Worm (Caenorhabditis elegans) whole organism, mixed stage, embryonic: Measurements from ENCODE around the gene F25B5.3.

Source experiments
- M03D4.4 ChIP-seq: sonication (generic microtip); optimal IDR thresholded peaks from 2 replicates; lab custom pipeline; 2017; ENCODE audit warnings: mild to moderate bottlenecking, missing genetic modification characterization, missing compliant biosample characterization
- bed-3 ChIP-seq: fragments of 200-800 bp; sonication (Bioruptor generic); optimal IDR thresholded peaks from 3 replicates; lab custom pipeline; 2018; ENCODE audit warnings: mild to moderate bottlenecking, missing genetic modification characterization, moderate library complexity, missing compliant biosample characterization
- blmp-1 ChIP-seq: fragments of 150-350 bp; optimal IDR thresholded peaks from 2 replicates; lab custom pipeline; 2014; ENCODE audit warnings: missing biosample characterization, missing genetic modification characterization
- ceh-39 ChIP-seq: fragments of 150-350 bp; optimal IDR thresholded peaks from 2 replicates; lab custom pipeline; 2014; ENCODE audit warnings: missing biosample characterization, missing genetic modification characterization
- ceh-43 ChIP-seq: fragments of 200-800 bp; sonication (Bioruptor generic); optimal IDR thresholded peaks from 2 replicates; lab custom pipeline; 2018; ENCODE audit warnings: mild to moderate bottlenecking, missing genetic modification characterization, moderate library complexity, missing compliant biosample characterization
- ceh-83 ChIP-seq: fragments of 200-800 bp; sonication (Bioruptor generic); optimal IDR thresholded peaks from 2 replicates; lab custom pipeline; 2018; ENCODE audit warnings: mild to moderate bottlenecking, missing genetic modification characterization, missing compliant biosample characterization
- ces-1 ChIP-seq: fragments of 150-350 bp; optimal IDR thresholded peaks from 2 replicates; lab custom pipeline; 2014; ENCODE audit warnings: missing biosample characterization, missing genetic modification reagents, missing genetic modification characterization
- cnd-1 ChIP-seq: fragments of 200-800 bp; sonication (Bioruptor generic); optimal IDR thresholded peaks from 2 replicates; lab custom pipeline; 2018; ENCODE audit warnings: mild to moderate bottlenecking, missing genetic modification characterization, missing compliant biosample characterization
- drap-1 ChIP-seq: fragments of 200-800 bp; sonication (Bioruptor generic); optimal IDR thresholded peaks from 3 replicates; lab custom pipeline; 2018; ENCODE audit warnings: mild to moderate bottlenecking, missing genetic modification characterization, missing compliant biosample characterization
- elt-1 ChIP-seq: sonication (generic microtip); optimal IDR thresholded peaks from 2 replicates; lab custom pipeline; 2017; ENCODE audit warnings: missing genetic modification characterization, mild to moderate bottlenecking, missing compliant biosample characterization, antibody characterized with exemption, moderate library complexity, borderline replicate concordance; ENCODE audit not compliant: insufficient read depth
- elt-3 ChIP-seq: fragments of 150-350 bp; optimal IDR thresholded peaks from 2 replicates; lab custom pipeline; 2014; ENCODE audit warnings: missing biosample characterization, missing genetic modification characterization
- flh-1 ChIP-seq: fragments of 200-800 bp; sonication (Bioruptor generic); optimal IDR thresholded peaks from 2 replicates; lab custom pipeline; 2018; ENCODE audit warnings: mild to moderate bottlenecking, missing genetic modification characterization, moderate library complexity, missing compliant biosample characterization
- ham-2 ChIP-seq: fragments of 200-800 bp; sonication (Bioruptor generic); optimal IDR thresholded peaks from 2 replicates; lab custom pipeline; 2018; ENCODE audit warnings: mild to moderate bottlenecking, missing genetic modification characterization, missing compliant biosample characterization
- hlh-1 ChIP-seq: fragments of 150-350 bp; optimal IDR thresholded peaks from 2 replicates; lab custom pipeline; 2014; ENCODE audit warnings: missing biosample characterization, missing genetic modification reagents, missing genetic modification characterization
- lin-13 ChIP-seq: fragments of 150-350 bp; optimal IDR thresholded peaks from 2 replicates; lab custom pipeline; 2014; ENCODE audit warnings: missing biosample characterization, missing genetic modification characterization
- lin-32 ChIP-seq: fragments of 200-800 bp; sonication (Bioruptor generic); optimal IDR thresholded peaks from 2 replicates; lab custom pipeline; 2018; ENCODE audit warnings: mild to moderate bottlenecking, missing genetic modification characterization, missing compliant biosample characterization
- lsy-2 ChIP-seq: fragments of 150-350 bp; optimal IDR thresholded peaks from 2 replicates; lab custom pipeline; 2014; ENCODE audit warnings: missing biosample characterization, missing genetic modification characterization
- mab-5 ChIP-seq: fragments of 150-350 bp; optimal IDR thresholded peaks from 2 replicates; lab custom pipeline; 2014; ENCODE audit warnings: missing biosample characterization, missing genetic modification characterization
- mep-1 ChIP-seq: fragments of 150-350 bp; optimal IDR thresholded peaks from 2 replicates; lab custom pipeline; 2017; ENCODE audit warnings: missing biosample characterization, missing genetic modification reagents, missing genetic modification characterization, inconsistent platforms
- mls-2 ChIP-seq: sonication (generic microtip); optimal IDR thresholded peaks from 2 replicates; lab custom pipeline; 2016; ENCODE audit warnings: mild to moderate bottlenecking, missing genetic modification characterization, moderate library complexity, missing compliant biosample characterization
- nhr-12 ChIP-seq: fragments of 150-350 bp; optimal IDR thresholded peaks from 2 replicates; lab custom pipeline; 2014; ENCODE audit warnings: missing biosample characterization, missing genetic modification characterization
- nhr-2 ChIP-seq: fragments of 150-350 bp; optimal IDR thresholded peaks from 2 replicates; lab custom pipeline; 2014; ENCODE audit warnings: missing biosample characterization, missing genetic modification characterization
- nhr-237 ChIP-seq: fragments of 150-350 bp; optimal IDR thresholded peaks from 2 replicates; lab custom pipeline; 2014; ENCODE audit warnings: missing biosample characterization, missing genetic modification characterization
- nhr-76 ChIP-seq: sonication (generic microtip); optimal IDR thresholded peaks from 2 replicates; lab custom pipeline; 2017; ENCODE audit warnings: missing biosample characterization, missing genetic modification characterization
- pha-4 ChIP-seq: fragments of 150-350 bp; optimal IDR thresholded peaks from 2 replicates; lab custom pipeline; 2018; ENCODE audit warnings: missing biosample characterization, missing genetic modification reagents, missing genetic modification characterization
- snpc-4 ChIP-seq: fragments of 150-350 bp; optimal IDR thresholded peaks from 2 replicates; lab custom pipeline; 2014; ENCODE audit warnings: missing biosample characterization, missing genetic modification characterization
- sptf-1 ChIP-seq: sonication (generic microtip); optimal IDR thresholded peaks from 2 replicates; lab custom pipeline; 2017; ENCODE audit warnings: mild to moderate bottlenecking, missing genetic modification characterization, moderate library complexity, missing compliant biosample characterization
- tbx-8 ChIP-seq: fragments of 200-800 bp; sonication (Bioruptor generic); optimal IDR thresholded peaks from 2 replicates; lab custom pipeline; 2018; ENCODE audit warnings: mild to moderate bottlenecking, missing genetic modification characterization, moderate library complexity, missing compliant biosample characterization
- unc-120 ChIP-seq: sonication (generic microtip); optimal IDR thresholded peaks from 2 replicates; lab custom pipeline; 2017; ENCODE audit warnings: missing genetic modification characterization, missing compliant biosample characterization; ENCODE audit not compliant: poor library complexity, severe bottlenecking
- unc-39 ChIP-seq: fragments of 150-350 bp; optimal IDR thresholded peaks from 2 replicates; lab custom pipeline; 2014; ENCODE audit warnings: missing biosample characterization, missing genetic modification characterization
- unc-62 ChIP-seq: fragments of 150-350 bp; optimal IDR thresholded peaks from 2 replicates; lab custom pipeline; 2014; ENCODE audit warnings: missing biosample characterization, missing genetic modification reagents, missing genetic modification characterization
- zip-8 ChIP-seq: fragments of 150-350 bp; optimal IDR thresholded peaks from 2 replicates; lab custom pipeline; 2014; ENCODE audit warnings: missing biosample characterization, missing genetic modification characterization
- ztf-11 ChIP-seq: fragments of 150-350 bp; optimal IDR thresholded peaks from 2 replicates; lab custom pipeline; 2014; ENCODE audit warnings: missing biosample characterization, missing genetic modification characterization

The F25B5.3 gene

DNA sequence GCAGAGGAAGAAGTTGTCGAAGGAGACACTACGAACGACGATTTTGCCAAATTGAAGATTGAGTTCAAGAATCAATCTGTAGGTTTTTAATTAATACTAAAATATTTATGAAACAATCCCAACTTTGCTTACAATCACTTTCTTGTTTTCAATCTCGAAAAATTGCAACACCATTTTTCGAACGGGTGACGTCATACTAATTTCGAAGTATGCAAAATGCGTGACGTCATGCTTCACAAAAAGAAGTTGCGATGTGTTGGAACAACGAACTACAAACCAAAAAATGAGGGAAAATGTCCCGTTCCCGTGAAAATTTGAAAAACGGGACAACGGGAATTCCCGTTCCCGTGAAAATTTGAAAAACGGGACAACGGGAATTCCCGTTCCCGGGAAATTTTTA is 19.0 kb downstream of the F25B5.3 start:
- no peak for TF ChIP-seq elt-3 (tag; lab: Kevin White, UChicago)
- peak; percentile 94 for TF ChIP-seq zip-8 (tag; lab: Kevin White, UChicago)

DNA sequence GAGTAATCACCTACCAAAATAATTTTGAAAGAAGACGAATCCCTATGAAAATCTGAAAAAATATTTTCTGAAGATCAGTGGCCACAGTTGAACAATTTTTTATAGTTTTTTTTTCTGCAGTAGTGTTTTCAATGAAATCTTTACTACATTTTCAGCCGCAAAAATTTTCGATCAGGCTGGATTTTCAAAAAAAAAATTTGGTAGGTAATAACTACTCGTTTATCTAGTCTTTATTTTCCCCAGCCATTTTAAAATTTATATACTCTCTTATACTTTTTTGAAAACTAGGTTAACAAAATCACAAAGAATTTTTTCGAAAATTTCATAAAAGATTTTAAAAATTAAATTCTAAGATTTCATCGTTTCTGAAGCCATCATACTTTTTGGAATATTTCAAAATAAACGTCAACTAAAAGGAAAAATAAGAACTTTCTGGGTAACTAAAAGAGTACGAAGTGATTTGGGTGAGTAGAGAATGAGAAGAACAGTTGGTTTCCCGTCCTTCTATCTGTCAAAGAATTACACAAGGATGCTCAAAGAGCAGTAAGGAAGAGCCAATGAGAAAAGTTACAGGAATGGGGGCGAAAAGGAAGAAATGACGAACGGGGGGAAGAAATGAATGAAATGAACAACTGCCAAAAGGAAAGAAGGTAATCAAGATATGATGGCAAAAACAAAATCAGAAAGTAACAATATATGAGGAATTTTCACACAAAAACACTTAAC is 26.5 kb downstream of the F25B5.3 start, which contains the start of gene mlp-1:
Gene mlp-1 (minus strand): TSS at position 51 of the 726 bp plus-strand sequence.
- TF ChIP-seq bed-3 (GFP tag; lab: Kevin White, UChicago) (no peak), flh-1 (GFP tag; lab: Kevin White, UChicago) (no peak), nhr-12 (tag; lab: Kevin White, UChicago) (no peak), ces-1 (no peak), nhr-2 (no peak), unc-39 (tag; lab: Kevin White, UChicago) (no peak), hlh-1 (tag; lab: Kevin White, UChicago) (peak; percentile 86), lsy-2 (no peak), cnd-1 (no peak), unc-120 (tag; lab: Kevin White, UChicago) (peak; percentile 15), ceh-43 (GFP tag; lab: Kevin White, UChicago) (no peak), drap-1 (GFP tag; lab: Kevin White, UChicago) (no peak), elt-1 (tag; lab: Kevin White, UChicago) (no peak), unc-62 (GFP tag; lab: Kevin White, UChicago) (peak; percentile 56), ham-2 (GFP tag; lab: Kevin White, UChicago) (no peak)
- TF ChIP-seq, all 35 proteins: peak for 3

DNA sequence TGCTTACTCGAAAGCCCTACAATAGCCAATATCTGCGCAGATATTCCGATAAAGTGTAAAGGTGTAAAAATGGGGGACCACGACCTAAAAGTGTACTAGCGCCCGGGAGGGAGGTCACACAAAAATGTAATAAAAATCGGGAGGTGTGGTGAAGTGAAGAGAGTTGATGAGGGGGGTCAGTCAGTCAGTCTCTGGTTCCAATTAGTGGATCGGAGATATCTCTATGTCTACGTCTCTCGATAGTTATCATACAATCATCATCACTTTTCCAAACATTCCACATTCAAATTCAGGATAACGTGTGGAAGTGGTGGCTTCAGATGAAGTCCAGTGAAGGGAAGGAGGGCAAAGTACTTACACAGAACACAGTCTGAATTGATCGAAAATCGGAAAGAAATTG is 27.3 kb downstream of the F25B5.3 start:
- TF ChIP-seq elt-3 (tag; lab: Kevin White, UChicago) (no peak), ceh-39 (no peak), mab-5 (no peak), sptf-1 (tag; lab: Kevin White, UChicago) (no peak), bed-3 (GFP tag; lab: Kevin White, UChicago) (no peak), lsy-2 (no peak), nhr-12 (tag; lab: Kevin White, UChicago) (no peak), snpc-4 (tag; lab: Kevin White, UChicago) (no peak), nhr-237 (tag; lab: Kevin White, UChicago) (no peak), ztf-11 (no peak), drap-1 (GFP tag; lab: Kevin White, UChicago) (no peak)

DNA sequence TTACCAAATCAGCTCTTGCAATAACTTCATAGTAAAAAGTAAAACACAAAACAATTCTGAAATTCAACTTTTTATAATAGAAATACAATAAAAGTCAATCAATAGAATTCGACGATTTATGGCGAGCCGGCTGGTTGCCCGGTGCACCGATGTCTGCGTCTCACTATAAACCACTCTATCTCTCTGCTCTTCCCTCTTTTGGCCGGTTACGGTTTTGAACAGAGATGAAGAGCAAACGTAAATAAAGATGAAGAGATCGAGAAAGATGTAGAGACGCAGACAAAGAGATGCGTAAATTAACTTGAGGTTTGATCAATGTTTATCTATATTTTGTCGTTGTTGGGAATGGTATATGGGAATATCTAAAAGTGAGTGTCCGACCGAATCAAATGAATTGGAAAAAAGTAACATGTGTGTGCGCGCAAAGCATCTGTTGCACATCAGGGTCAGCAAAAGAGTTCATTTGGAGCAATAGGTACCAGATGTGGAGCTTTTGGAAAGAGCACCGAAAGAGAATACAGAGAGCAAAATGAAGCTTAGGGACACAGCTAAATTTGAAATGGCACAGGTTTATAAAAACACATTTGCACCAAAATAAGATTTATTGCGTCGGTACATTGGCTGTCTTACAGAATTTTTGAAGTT is 31.7 kb downstream of the F25B5.3 start:
- no peak for TF ChIP-seq ceh-43 (GFP tag; lab: Kevin White, UChicago)
- TF ChIP-seq mls-2 (tag; lab: Kevin White, UChicago), result no peak
- no peak for TF ChIP-seq drap-1 (GFP tag; lab: Kevin White, UChicago)
- TF ChIP-seq elt-3 (tag; lab: Kevin White, UChicago), result no peak
- TF ChIP-seq mep-1 (tag; lab: Kevin White, UChicago), result no peak
- peak; percentile 11 for TF ChIP-seq M03D4.4
- TF ChIP-seq unc-120 (tag; lab: Kevin White, UChicago), result no peak
- TF ChIP-seq lsy-2, result no peak
- TF ChIP-seq pha-4 (tag; lab: Kevin White, UChicago), result peak; percentile 67
- peak; percentile 9 for TF ChIP-seq hlh-1 (tag; lab: Kevin White, UChicago)
- no peak for TF ChIP-seq ztf-11
- no peak for TF ChIP-seq tbx-8
- TF ChIP-seq lin-13 (tag; lab: Kevin White, UChicago), result no peak
- peak; percentile 11 for TF ChIP-seq lin-32
- TF ChIP-seq blmp-1 (tag; lab: Kevin White, UChicago), result no peak
- TF ChIP-seq ham-2 (GFP tag; lab: Kevin White, UChicago), result no peak
- TF ChIP-seq unc-39 (tag; lab: Kevin White, UChicago), result no peak
- TF ChIP-seq ceh-39, result no peak
- no peak for TF ChIP-seq ceh-83 (GFP tag; lab: Kevin White, UChicago)
- TF ChIP-seq nhr-76 (tag; lab: Kevin White, UChicago), result no peak
- TF ChIP-seq zip-8 (tag; lab: Kevin White, UChicago), result no peak
- no peak for TF ChIP-seq snpc-4 (tag; lab: Kevin White, UChicago)
- TF ChIP-seq ces-1, result no peak
- TF ChIP-seq cnd-1, result no peak
- TF ChIP-seq bed-3 (GFP tag; lab: Kevin White, UChicago), result no peak
- no peak for TF ChIP-seq unc-62 (GFP tag; lab: Kevin White, UChicago)
- no peak for TF ChIP-seq flh-1 (GFP tag; lab: Kevin White, UChicago)
- TF ChIP-seq nhr-2, result peak; percentile 84
- no peak for TF ChIP-seq sptf-1 (tag; lab: Kevin White, UChicago)
